Fruit fly (Drosophila melanogaster) whole organism, embryonic: ENCODE measurements around the gene Elal.

Experiments
- C15 ChIP-seq: fragments of 200-800 bp; sonication (Bioruptor generic); IDR thresholded peaks from 3 replicates; pipeline ENCODE4 v1.3.6; 2022; ENCODE audit warnings: missing biosample characterization, missing genetic modification characterization
- CG12071 ChIP-seq: fragments of 200-800 bp; sonication (Bioruptor generic); optimal IDR thresholded peaks from 3 replicates; lab custom pipeline; 2018; ENCODE audit warnings: missing biosample characterization, mild to moderate bottlenecking, missing genetic modification characterization
- CG15073 ChIP-seq: fragments of 200-800 bp; sonication (Bioruptor generic); optimal IDR thresholded peaks from 2 replicates; lab custom pipeline; 2016; ENCODE audit warnings: missing biosample characterization, missing genetic modification characterization
- CG1792 ChIP-seq: fragments of 200-800 bp; sonication (Bioruptor generic); optimal IDR thresholded peaks from 2 replicates; lab custom pipeline; 2016; ENCODE audit warnings: missing biosample characterization, missing genetic modification characterization
- bsh ChIP-seq, 2 experiments: fragments of 200-800 bp; sonication (Bioruptor generic); optimal IDR thresholded peaks; 2 replicates each; lab custom pipeline; 2017 to 2018; ENCODE audit warnings: mild to moderate bottlenecking in 2 of 2, missing biosample characterization in 2 of 2, missing genetic modification characterization in 2 of 2, moderate library complexity in 1 of 2
- lmd ChIP-seq: fragments of 200-800 bp; sonication (Bioruptor generic); IDR thresholded peaks from 2 replicates; pipeline ENCODE4 v1.3.6; 2022; ENCODE audit warnings: missing biosample characterization, missing genetic modification characterization
- lola ChIP-seq, 3 experiments: fragments of >200 bp in 2 of 3; fragments of 200-800 bp in 1 of 3; sonication (Bioruptor generic) in 1 of 3; optimal IDR thresholded peaks; 2 replicates each; lab custom pipeline; 2017 to 2019; ENCODE audit warnings: missing biosample characterization in 3 of 3, missing genetic modification characterization in 3 of 3, mild to moderate bottlenecking in 1 of 3, moderate library complexity in 1 of 3

dm6 chr3R:24845952-24846848 lies 18.9 kb upstream of the Elal start:
- TF ChIP-seq C15 (no peak), bsh (GFP tag; optimal IDR thresholded peaks at IDR 0.05; lab: Kevin White, UChicago) (no peak), lmd (GFP tag; lab: Robert Waterston, UW) (no peak), lola (GFP tag; optimal IDR thresholded peaks at IDR 0.05; lab: Kevin White, UChicago) (no peak), CG1792 (no peak), CG15073 (GFP tag; lab: Kevin White, UChicago) (no peak), CG12071 (GFP tag; lab: Kevin White, UChicago) (no peak)
